Worm (Caenorhabditis elegans) whole organism, midembryonic: ENCODE measurements around the gene R07B1.6.

Experiments used
- T22C8.4 ChIP-seq: fragments of 200-800 bp; sonication (Bioruptor generic); IDR thresholded peaks from 2 replicates; pipeline ENCODE4 v1.3.6; 2022; ENCODE audit warnings: missing genetic modification characterization, missing compliant biosample characterization
- cog-1 ChIP-seq: sonication (generic microtip); optimal IDR thresholded peaks from 2 replicates; lab custom pipeline; 2016; ENCODE audit warnings: missing genetic modification characterization, missing compliant biosample characterization
- flt-1 ChIP-seq: fragments of 200-800 bp; sonication (Bioruptor generic); IDR thresholded peaks from 2 replicates; pipeline ENCODE4 v1.3.6; 2022; ENCODE audit warnings: missing genetic modification characterization, missing compliant biosample characterization
- klf-2 ChIP-seq: fragments of 200-800 bp; sonication (Bioruptor generic); conservative IDR thresholded peaks from 2 replicates; pipeline ENCODE4 v1.3.6; 2022; ENCODE audit warnings: missing genetic modification reagents, missing genetic modification characterization, missing compliant biosample characterization
- med-1 ChIP-seq: sonication (generic microtip); optimal IDR thresholded peaks from 2 replicates; lab custom pipeline; 2017; ENCODE audit warnings: missing genetic modification characterization, mild to moderate bottlenecking, missing compliant biosample characterization, antibody characterized with exemption, missing genetic modification reagents; ENCODE audit not compliant: insufficient read depth
- ref-1 ChIP-seq: fragments of 200-800 bp; sonication (Bioruptor generic); conservative IDR thresholded peaks from 2 replicates; pipeline ENCODE4 v1.3.6; 2022; ENCODE audit warnings: missing genetic modification reagents, missing genetic modification characterization, missing compliant biosample characterization
- tab-1 ChIP-seq: fragments of 200-800 bp; sonication (Bioruptor generic); IDR thresholded peaks from 2 replicates; pipeline ENCODE4 v1.3.6; 2022; ENCODE audit warnings: missing genetic modification characterization, missing compliant biosample characterization

DNA sequence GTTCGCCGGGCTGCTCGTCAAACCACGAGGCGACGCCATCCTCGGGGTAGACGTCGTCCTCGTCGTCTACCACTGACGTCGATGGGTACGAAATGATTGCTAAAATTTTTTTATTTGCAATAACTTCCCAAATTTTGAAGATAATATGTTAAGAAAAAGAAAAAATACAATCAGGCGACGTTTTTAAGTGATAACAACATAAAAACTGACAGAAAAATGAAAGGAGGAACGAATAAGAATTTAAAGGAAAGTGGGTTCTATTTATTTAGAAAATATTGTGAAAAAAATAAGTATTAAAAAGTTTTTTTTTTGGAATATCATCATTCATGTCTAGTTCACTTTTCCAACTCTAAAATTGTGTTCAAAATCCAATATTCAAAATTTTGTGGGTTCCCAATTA lies 44.3 kb upstream of the R07B1.6 start, which contains the start of gene dpy-22:
- TF ChIP-seq ref-1 (GFP tag; lab: Robert Waterston, UW), result no peak
- no peak for TF ChIP-seq cog-1 (tag; lab: Kevin White, UChicago)
- no peak for TF ChIP-seq med-1 (GFP tag; lab: Kevin White, UChicago)
- no peak for TF ChIP-seq T22C8.4 (GFP tag; lab: Robert Waterston, UW)
- TF ChIP-seq klf-2, result no peak
- no peak for TF ChIP-seq flt-1 (GFP tag; lab: Robert Waterston, UW)
- no peak for TF ChIP-seq tab-1
